Worm (Caenorhabditis elegans) whole organism, L4 larva: ENCODE data around the gene cup-16.

Experiments
- F10B5.3 ChIP-seq: sonication (generic microtip); optimal IDR thresholded peaks from 2 replicates; lab custom pipeline; 2016; ENCODE audit warnings: mild to moderate bottlenecking, missing genetic modification characterization, missing compliant biosample characterization
- F26F4.8 ChIP-seq: fragments of 200-800 bp; sonication (Bioruptor generic); conservative IDR thresholded peaks from 2 replicates; pipeline ENCODE4 v1.3.6; 2022; ENCODE audit warnings: missing genetic modification characterization, missing compliant biosample characterization
- F44E2.7 ChIP-seq: fragments of 200-800 bp; sonication (Bioruptor generic); IDR thresholded peaks from 2 replicates; pipeline ENCODE4 v2.1.2; 2022; ENCODE audit warnings: missing genetic modification characterization, missing compliant biosample characterization
- F49E8.2 ChIP-seq: sonication (generic microtip); optimal IDR thresholded peaks from 2 replicates; lab custom pipeline; 2016; ENCODE audit warnings: missing compliant biosample characterization, mild to moderate bottlenecking, missing genetic modification characterization, borderline replicate concordance
- aha-1 ChIP-seq: fragments of 150-350 bp; peaks from one replicate; lab custom pipeline; 2014; ENCODE audit warnings: missing biosample characterization, missing genetic modification characterization
- aly-2 ChIP-seq: sonication (generic microtip); optimal IDR thresholded peaks from 2 replicates; lab custom pipeline; 2018; ENCODE audit warnings: missing biosample characterization, missing genetic modification characterization
- ceh-28 ChIP-seq: fragments of 150-350 bp; optimal IDR thresholded peaks from 2 replicates; lab custom pipeline; 2014; ENCODE audit warnings: missing biosample characterization, missing genetic modification reagents, missing genetic modification characterization
- ces-1 ChIP-seq: fragments of 150-350 bp; sonication (generic microtip); optimal IDR thresholded peaks from 4 replicates; lab custom pipeline; 2014; ENCODE audit warnings: missing biosample characterization, missing genetic modification reagents, missing genetic modification characterization
- daf-16 ChIP-seq, 3 experiments: sonication (generic microtip); optimal IDR thresholded peaks; 2 replicates each; lab custom pipeline; 2016 to 2017; ENCODE audit warnings: missing genetic modification characterization in 3 of 3, missing genetic modification reagents in 3 of 3, mild to moderate bottlenecking in 2 of 3, missing compliant biosample characterization in 2 of 3, missing biosample characterization in 1 of 3, moderate library complexity in 1 of 3
- daf-19 ChIP-seq: fragments of 200-800 bp; sonication (Bioruptor generic); conservative IDR thresholded peaks from 2 replicates; pipeline ENCODE4 v1.3.6; 2022; ENCODE audit warnings: missing genetic modification characterization, missing compliant biosample characterization
- dmd-6 ChIP-seq: fragments of 200-800 bp; sonication (Bioruptor generic); IDR thresholded peaks from 2 replicates; pipeline ENCODE4 v1.3.6; 2022; ENCODE audit warnings: missing genetic modification reagents, missing genetic modification characterization, missing compliant biosample characterization
- gei-8 ChIP-seq: fragments of 200-800 bp; sonication (Bioruptor generic); optimal IDR thresholded peaks from 2 replicates; lab custom pipeline; 2018; ENCODE audit warnings: mild to moderate bottlenecking, missing genetic modification characterization, missing compliant biosample characterization
- hif-1 ChIP-seq, 2 experiments: sonication (generic microtip); optimal IDR thresholded peaks; 2 replicates each; lab custom pipeline; 2016 to 2017; ENCODE audit warnings: missing compliant biosample characterization in 2 of 2, missing genetic modification characterization in 2 of 2, missing genetic modification reagents in 2 of 2, missing genotype in 2 of 2, mild to moderate bottlenecking in 1 of 2
- hlh-11 ChIP-seq: fragments of 200-800 bp; sonication (Bioruptor generic); optimal IDR thresholded peaks from 2 replicates; lab custom pipeline; 2018; ENCODE audit warnings: mild to moderate bottlenecking, missing genetic modification characterization, missing compliant biosample characterization
- hlh-30 ChIP-seq: sonication (generic microtip); optimal IDR thresholded peaks from 2 replicates; lab custom pipeline; 2017; ENCODE audit warnings: antibody characterized with exemption, mild to moderate bottlenecking, missing genetic modification characterization, missing compliant biosample characterization; ENCODE audit not compliant: insufficient read depth
- lin-1 ChIP-seq: fragments of 200-800 bp; sonication (Bioruptor generic); IDR thresholded peaks from 2 replicates; pipeline ENCODE4 v1.3.6; 2022; ENCODE audit warnings: missing genetic modification reagents, missing genetic modification characterization, missing compliant biosample characterization
- lin-13 ChIP-seq: fragments of 150-350 bp; optimal IDR thresholded peaks from 2 replicates; lab custom pipeline; 2014; ENCODE audit warnings: missing biosample characterization, missing genetic modification reagents, missing genetic modification characterization
- lsy-2 ChIP-seq, 2 experiments: fragments of 150-350 bp in 1 of 2; sonication (generic microtip) in 1 of 2; optimal IDR thresholded peaks; 2 replicates each; lab custom pipeline; 2014 to 2017; ENCODE audit warnings: missing biosample characterization in 2 of 2, missing genetic modification characterization in 2 of 2
- madf-9 ChIP-seq: fragments of 200-800 bp; sonication (Bioruptor generic); conservative IDR thresholded peaks from 2 replicates; pipeline ENCODE4 v1.3.6; 2022; ENCODE audit warnings: missing genetic modification reagents, missing genetic modification characterization, missing compliant biosample characterization
- mdl-1 ChIP-seq, 2 experiments: fragments of 150-350 bp in 1 of 2; sonication (generic microtip) in 1 of 2; optimal IDR thresholded peaks; 2 replicates each; lab custom pipeline; 2014 to 2017; ENCODE audit warnings: missing biosample characterization in 2 of 2, missing genetic modification characterization in 2 of 2
- mdt-29 ChIP-seq: fragments of 200-800 bp; sonication (Bioruptor generic); IDR thresholded peaks from 2 replicates; pipeline ENCODE4 v1.3.6; 2022; ENCODE audit warnings: missing genetic modification reagents, missing genetic modification characterization, missing compliant biosample characterization
- mxl-2 ChIP-seq: fragments of 200-800 bp; sonication (Bioruptor generic); conservative IDR thresholded peaks from 2 replicates; pipeline ENCODE4 v1.3.6; 2022; ENCODE audit warnings: missing genetic modification reagents, missing genetic modification characterization, missing compliant biosample characterization
- mxl-3 ChIP-seq: fragments of 200-800 bp; sonication (Bioruptor generic); optimal IDR thresholded peaks from 2 replicates; lab custom pipeline; 2018; ENCODE audit warnings: mild to moderate bottlenecking, missing genetic modification characterization, missing compliant biosample characterization
- nhr-102 ChIP-seq: sonication (generic microtip); optimal IDR thresholded peaks from 2 replicates; lab custom pipeline; 2016; ENCODE audit warnings: mild to moderate bottlenecking, missing genetic modification characterization, moderate library complexity, missing compliant biosample characterization
- nhr-11 ChIP-seq: fragments of 150-350 bp; optimal IDR thresholded peaks from 2 replicates; lab custom pipeline; 2014; ENCODE audit warnings: missing biosample characterization, missing genetic modification characterization
- nhr-111 ChIP-seq: fragments of 200-800 bp; sonication (Bioruptor generic); optimal IDR thresholded peaks from 2 replicates; lab custom pipeline; 2018; ENCODE audit warnings: mild to moderate bottlenecking, missing genetic modification characterization, missing compliant biosample characterization
- nhr-237 ChIP-seq: sonication (generic microtip); optimal IDR thresholded peaks from 2 replicates; lab custom pipeline; 2017; ENCODE audit warnings: missing biosample characterization, missing genetic modification characterization
- nhr-25 ChIP-seq: sonication (generic microtip); optimal IDR thresholded peaks from 2 replicates; lab custom pipeline; 2017; ENCODE audit warnings: missing genetic modification characterization, mild to moderate bottlenecking, missing compliant biosample characterization, antibody characterized with exemption, moderate library complexity, borderline replicate concordance; ENCODE audit not compliant: insufficient read depth
- nhr-28 ChIP-seq: fragments of 150-350 bp; optimal IDR thresholded peaks from 2 replicates; lab custom pipeline; 2014; ENCODE audit warnings: missing biosample characterization, missing genetic modification characterization
- nhr-48 ChIP-seq: sonication (generic microtip); optimal IDR thresholded peaks from 2 replicates; lab custom pipeline; 2016; ENCODE audit warnings: mild to moderate bottlenecking, missing genetic modification characterization, missing compliant biosample characterization
- nhr-6 ChIP-seq: fragments of 150-350 bp; optimal IDR thresholded peaks from 2 replicates; lab custom pipeline; 2014; ENCODE audit warnings: missing biosample characterization, missing genetic modification characterization
- nhr-77 ChIP-seq: fragments of 150-350 bp; optimal IDR thresholded peaks from 2 replicates; lab custom pipeline; 2014; ENCODE audit warnings: missing biosample characterization, missing genetic modification characterization
- pha-4 ChIP-seq, 2 experiments: fragments of 150-350 bp in 1 of 2; fragments of 200-800 bp in 1 of 2; sonication (Bioruptor generic) in 1 of 2; IDR thresholded peaks in 1 of 2; optimal IDR thresholded peaks in 1 of 2; 2 replicates each; pipeline versions ENCODE4 v1.3.6 to Lab custom; 2014 to 2022; ENCODE audit warnings: missing genetic modification characterization in 2 of 2, missing genetic modification reagents in 2 of 2, missing biosample characterization in 1 of 2, missing compliant biosample characterization in 1 of 2
- php-3 ChIP-seq: fragments of 200-800 bp; sonication (Bioruptor generic); IDR thresholded peaks from 2 replicates; pipeline ENCODE4 v1.3.6; 2022; ENCODE audit warnings: missing genetic modification reagents, missing genetic modification characterization, missing compliant biosample characterization
- pqm-1 ChIP-seq: sonication (generic microtip); optimal IDR thresholded peaks from 2 replicates; lab custom pipeline; 2017; ENCODE audit warnings: missing biosample characterization, missing genetic modification characterization
- skn-1 ChIP-seq: fragments of 150-350 bp; optimal IDR thresholded peaks from 2 replicates; lab custom pipeline; 2014; ENCODE audit warnings: missing biosample characterization, missing genetic modification characterization
- snpc-1.2 ChIP-seq: fragments of 200-800 bp; sonication (Bioruptor generic); IDR thresholded peaks from 2 replicates; pipeline ENCODE4 v1.3.6; 2022; ENCODE audit warnings: missing genetic modification reagents, missing genetic modification characterization, missing compliant biosample characterization
- spr-1 ChIP-seq: sonication (generic microtip); optimal IDR thresholded peaks from 2 replicates; lab custom pipeline; 2016; ENCODE audit warnings: mild to moderate bottlenecking, missing genetic modification characterization, missing compliant biosample characterization
- tag-97 ChIP-seq: fragments of 200-800 bp; sonication (Bioruptor generic); IDR thresholded peaks from 2 replicates; pipeline ENCODE4 v1.3.6; 2022; ENCODE audit warnings: missing genetic modification characterization, missing compliant biosample characterization
- tra-1 ChIP-seq: fragments of 200-800 bp; sonication (Bioruptor generic); IDR thresholded peaks from 2 replicates; pipeline ENCODE4 v1.3.6; 2022; ENCODE audit warnings: missing genetic modification reagents, missing genetic modification characterization, missing compliant biosample characterization
- unc-130 ChIP-seq: sonication (generic microtip); optimal IDR thresholded peaks from 2 replicates; lab custom pipeline; 2016; ENCODE audit warnings: missing genetic modification reagents, missing genetic modification characterization, missing compliant biosample characterization
- unc-62 ChIP-seq, 3 experiments: fragments of 150-350 bp in 1 of 3; sonication (generic microtip); optimal IDR thresholded peaks in 2 of 3; peaks in 1 of 3; 1 replicate in 1 of 3; 2 replicates in 2 of 3; lab custom pipeline; 2014 to 2017; ENCODE audit warnings: missing biosample characterization in 3 of 3, missing genetic modification characterization in 3 of 3, missing genetic modification reagents in 3 of 3, missing genotype in 1 of 3
- vab-7 ChIP-seq: fragments of 200-800 bp; sonication (Bioruptor generic); IDR thresholded peaks from 2 replicates; pipeline ENCODE4 v1.3.6; 2022; ENCODE audit warnings: missing genetic modification reagents, missing genetic modification characterization, missing compliant biosample characterization
- zag-1 ChIP-seq: fragments of 150-350 bp; optimal IDR thresholded peaks from 2 replicates; lab custom pipeline; 2014; ENCODE audit warnings: missing biosample characterization, missing genetic modification characterization
- zfp-3 ChIP-seq: fragments of 200-800 bp; sonication (Bioruptor generic); conservative IDR thresholded peaks from 2 replicates; pipeline ENCODE4 v1.3.6; 2022; ENCODE audit warnings: missing genetic modification reagents, missing genetic modification characterization, missing compliant biosample characterization
- zip-2 ChIP-seq: fragments of 150-350 bp; optimal IDR thresholded peaks from 2 replicates; lab custom pipeline; 2014; ENCODE audit warnings: missing biosample characterization, missing genetic modification characterization

The cup-16 gene

DNA sequence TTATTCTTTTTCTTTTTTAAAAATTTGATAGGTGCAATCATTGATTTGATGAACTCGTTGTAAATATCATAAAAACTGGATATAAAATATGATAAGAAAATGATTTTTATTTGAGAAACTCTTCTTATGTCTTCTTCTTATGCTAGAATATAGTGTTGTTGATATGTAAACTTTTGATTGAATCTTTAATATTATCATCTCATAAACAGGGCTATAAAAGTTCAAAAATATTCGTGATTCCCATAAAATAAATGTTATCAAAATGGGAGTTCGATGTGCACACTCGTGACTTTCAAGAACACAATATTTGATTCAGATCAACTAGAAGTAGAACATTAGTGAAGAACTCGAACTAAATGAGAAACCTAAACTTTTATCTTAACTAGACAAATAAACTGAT, 32.0 kb downstream of the cup-16 start (continued):
- no peak for TF ChIP-seq aly-2 (tag; lab: Kevin White, UChicago)
- TF ChIP-seq nhr-77 (tag; lab: Kevin White, UChicago), result peak; percentile 82
- peak; percentile 66 for TF ChIP-seq nhr-28 (tag; lab: Kevin White, UChicago)
- TF ChIP-seq dmd-6, result peak; percentile 57
- no peak for TF ChIP-seq nhr-237
- TF ChIP-seq ces-1 (GFP tag; lab: Kevin White, UChicago), result no peak
- no peak for TF ChIP-seq lin-13 (GFP tag; lab: Kevin White, UChicago)
- TF ChIP-seq lin-1 (GFP tag; lab: Robert Waterston, UW), result no peak
- peak; percentile 98 for TF ChIP-seq php-3 (GFP tag; lab: Robert Waterston, UW)
- no peak for TF ChIP-seq aha-1
- TF ChIP-seq unc-130 (GFP tag; lab: Kevin White, UChicago), result no peak
- TF ChIP-seq tag-97 (GFP tag; lab: Robert Waterston, UW), result no peak
- TF ChIP-seq ceh-28 (tag; lab: Kevin White, UChicago), result no peak
- no peak for TF ChIP-seq F44E2.7
- TF ChIP-seq mdl-1 (tag; optimal IDR thresholded peaks at IDR 0.05; lab: Kevin White, UChicago), result peak in 1 of 2 experiments; percentile 34
- TF ChIP-seq spr-1 (tag; lab: Kevin White, UChicago), result no peak

DNA sequence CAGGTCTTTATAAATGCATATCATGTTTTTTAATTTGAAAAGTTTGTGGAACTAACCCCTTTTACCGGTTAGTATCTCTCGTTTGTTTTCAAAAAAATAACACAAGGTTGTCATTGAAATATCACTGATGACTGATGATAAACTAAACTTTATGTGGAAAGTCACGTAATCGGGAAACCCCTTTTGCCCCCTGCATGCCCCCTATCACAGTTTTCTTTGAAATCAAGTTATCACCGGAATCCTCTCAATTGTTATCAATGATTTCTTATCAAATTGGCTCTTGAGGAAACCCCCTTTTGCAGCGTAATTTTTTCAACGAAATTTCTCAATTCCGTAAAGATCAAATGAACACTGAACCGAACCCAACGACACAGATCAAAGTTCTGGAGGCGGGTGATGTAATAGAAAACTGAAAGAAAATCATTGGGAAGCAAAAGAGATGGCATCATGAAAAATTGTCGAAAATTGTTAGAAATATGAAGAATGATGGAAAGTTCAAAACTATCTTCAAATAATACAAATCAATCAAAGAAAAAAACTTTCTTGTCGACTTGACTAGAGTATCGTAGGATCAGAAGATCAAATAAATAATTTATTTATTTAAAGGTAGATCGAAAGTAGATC, 33.5 kb downstream of the cup-16 start:
- TF ChIP-seq snpc-1.2 (GFP tag; lab: Robert Waterston, UW), result no peak
- no peak for TF ChIP-seq daf-19
- TF ChIP-seq F26F4.8, result no peak
- peak; percentile 87 for TF ChIP-seq hlh-11 (tag; lab: Kevin White, UChicago)
- no peak for TF ChIP-seq nhr-25 (tag; lab: Kevin White, UChicago)
- peak; percentile 84 for TF ChIP-seq tra-1 (GFP tag; lab: Robert Waterston, UW)
- TF ChIP-seq madf-9 (GFP tag; lab: Robert Waterston, UW), result 0 out of 2 replicates have a peak, but pooled peaks have one; percentile 27
- TF ChIP-seq mxl-2 (GFP tag; lab: Robert Waterston, UW), result no peak
- TF ChIP-seq hlh-30, result peak; percentile 67
- no peak for TF ChIP-seq zip-2 (tag; lab: Kevin White, UChicago)
- TF ChIP-seq skn-1 (tag; lab: Kevin White, UChicago), result no peak
- no peak for TF ChIP-seq nhr-111 (GFP tag; lab: Kevin White, UChicago)
- TF ChIP-seq unc-130 (GFP tag; lab: Kevin White, UChicago), result no peak
- TF ChIP-seq nhr-102 (tag; lab: Kevin White, UChicago), result peak; percentile 22
- TF ChIP-seq zfp-3 (GFP tag; lab: Robert Waterston, UW), result 0 out of 2 replicates have a peak, but pooled peaks have one; percentile 24
- no peak for TF ChIP-seq daf-16 (GFP tag; optimal IDR thresholded peaks at IDR 0.05; lab: Kevin White, UChicago)
- TF ChIP-seq daf-16 (tag; optimal IDR thresholded peaks at IDR 0.05; lab: Kevin White, UChicago), result peak; percentile 83
- TF ChIP-seq nhr-48, result peak; percentile 94
- TF ChIP-seq dmd-6, result peak; percentile 98
- TF ChIP-seq aha-1, result peak; percentile 98
- peak; percentile 49 to 82 for TF ChIP-seq mdl-1 (tag; optimal IDR thresholded peaks at IDR 0.05; lab: Kevin White, UChicago)
- TF ChIP-seq lsy-2 (tag; optimal IDR thresholded peaks at IDR 0.05; lab: Kevin White, UChicago), result peak in 1 of 2 experiments; percentile 42
- no peak for TF ChIP-seq pha-4 (GFP tag; IDR thresholded peaks at IDR 0.05; lab: Robert Waterston, UW)
- no peak for TF ChIP-seq pha-4 (tag; optimal IDR thresholded peaks at IDR 0.05; lab: Kevin White, UChicago)
- TF ChIP-seq F10B5.3 (tag; lab: Kevin White, UChicago), result no peak
- peak; percentile 81 for TF ChIP-seq pqm-1
- peak; percentile 62 to 96 for TF ChIP-seq hif-1 (tag; optimal IDR thresholded peaks at IDR 0.05; lab: Kevin White, UChicago)
- TF ChIP-seq vab-7 (GFP tag; lab: Robert Waterston, UW), result no peak
- peak; percentile 87 for TF ChIP-seq lin-1 (GFP tag; lab: Robert Waterston, UW)
- TF ChIP-seq nhr-6, result no peak
- peak; percentile 35 for TF ChIP-seq mxl-3
- no peak for TF ChIP-seq F49E8.2 (tag; lab: Kevin White, UChicago)
- no peak for TF ChIP-seq unc-62 (GFP tag; optimal IDR thresholded peaks at IDR 0.05 in 1 of 2; lab: Kevin White, UChicago)
- TF ChIP-seq unc-62 (tag; optimal IDR thresholded peaks at IDR 0.05; lab: Kevin White, UChicago), result no peak
- peak; percentile 62; the same call in 1 of the 2 replicates for TF ChIP-seq mdt-29 (GFP tag; lab: Robert Waterston, UW)
- no peak for TF ChIP-seq zag-1 (tag; lab: Kevin White, UChicago)
- peak; percentile 52 for TF ChIP-seq gei-8
- peak; percentile 14 for TF ChIP-seq nhr-11
